Worm (Caenorhabditis elegans): ENCODE results near the gene ufbp-1.

ufbp-1 gene

DNA sequence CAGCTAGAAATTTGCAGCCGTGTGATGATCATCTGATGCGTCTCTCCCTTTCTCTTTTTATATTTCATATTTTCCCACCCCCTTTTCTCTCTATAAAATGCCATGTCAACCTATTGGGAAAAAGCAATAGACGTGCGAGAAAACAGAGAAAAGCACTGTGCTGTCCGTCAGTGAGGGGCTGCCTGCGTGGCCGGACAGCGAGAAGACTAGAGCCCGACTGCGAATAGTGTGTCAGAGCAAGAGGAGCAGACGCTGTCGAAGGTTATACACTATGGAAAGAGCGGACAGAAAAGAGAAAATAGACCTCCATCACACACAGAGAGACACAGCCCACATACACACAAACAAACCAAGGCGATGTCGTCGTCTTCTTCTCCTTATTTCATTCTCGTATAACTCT, 18.3 kb downstream of the ufbp-1 start (continued):
- TF ChIP-seq attf-6 (GFP tag; IDR thresholded peaks at IDR 0.05) = no peak
- no peak for TF ChIP-seq B0261.1 (tag; optimal IDR thresholded peaks at IDR 0.05)
- no peak for TF ChIP-seq Y67H2A.10 (GFP tag; conservative IDR thresholded peaks at IDR 0.05)
- peak; percentile 46 for TF ChIP-seq repo-1 (tag; optimal IDR thresholded peaks at IDR 0.05)
- TF ChIP-seq tbx-9 (tag; optimal IDR thresholded peaks at IDR 0.05; ENCODE audit: borderline replicate concordance) = no peak
- peak; percentile 65 for TF ChIP-seq madf-10 (tag; optimal IDR thresholded peaks at IDR 0.05)
- no peak for TF ChIP-seq bed-2 (GFP tag; IDR thresholded peaks at IDR 0.05)
- no peak for TF ChIP-seq aptf-3 (GFP tag; IDR thresholded peaks at IDR 0.05)
- 0 out of 2 replicates have a peak, but pooled peaks have one; percentile 9 for TF ChIP-seq lir-1 (GFP tag; conservative IDR thresholded peaks at IDR 0.05)
- 0 out of 2 replicates have a peak, but pooled peaks have one; percentile 40 for TF ChIP-seq let-526 (GFP tag; IDR thresholded peaks at IDR 0.05)
- no peak for TF ChIP-seq sdz-38 (tag; optimal IDR thresholded peaks at IDR 0.05)
- no peak for TF ChIP-seq nhr-27 (tag; optimal IDR thresholded peaks at IDR 0.05)
- TF ChIP-seq die-1 (tag; optimal IDR thresholded peaks at IDR 0.05) = peak; percentile 25
- TF ChIP-seq ceh-58 (GFP tag; IDR thresholded peaks at IDR 0.05) = no peak
- no peak for TF ChIP-seq B0019.2 (GFP tag; conservative IDR thresholded peaks at IDR 0.05)
- TF ChIP-seq sea-2 (GFP tag; IDR thresholded peaks at IDR 0.05) = no peak
- TF ChIP-seq Y56A3A.18 (GFP tag; IDR thresholded peaks at IDR 0.05) = peak; percentile 65; the same call in 1 of the 2 replicates
- TF ChIP-seq mcd-1 (GFP tag; IDR thresholded peaks at IDR 0.05) = peak; percentile 59
- TF ChIP-seq attf-3 (GFP tag; conservative IDR thresholded peaks at IDR 0.05) = peak; percentile 47; the same call in 1 of the 2 replicates
- peak; percentile 34 for TF ChIP-seq atf-7 (tag; optimal IDR thresholded peaks at IDR 0.05)

DNA sequence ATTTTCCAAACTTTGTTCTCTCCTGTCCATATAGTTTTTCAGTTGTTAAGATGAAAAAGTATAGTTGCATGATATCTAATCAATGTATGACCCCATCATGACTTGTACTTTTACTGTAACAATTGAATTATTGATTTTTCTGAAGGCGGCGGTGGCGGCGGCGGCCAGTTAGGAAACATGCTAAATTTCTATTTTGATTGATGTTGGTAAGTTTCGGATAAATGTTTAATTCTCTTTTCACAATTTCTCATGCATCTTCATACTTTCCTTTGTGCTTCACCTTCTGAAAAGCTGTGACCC, 25.5 kb downstream of the ufbp-1 start, which contains the start of gene sor-1:
Gene sor-1 (plus strand): TSS at position 201 of the 300 bp plus-strand sequence.
- TF ChIP-seq madf-8 (GFP tag; conservative IDR thresholded peaks at IDR 0.05) (no peak), Y95B8A.8 (GFP tag; IDR thresholded peaks at IDR 0.05) (no peak), sdz-38 (tag; optimal IDR thresholded peaks at IDR 0.05) (no peak), ztf-26 (tag; optimal IDR thresholded peaks at IDR 0.05) (no peak), nfyb-1 (GFP tag; IDR thresholded peaks at IDR 0.05) (no peak), somi-1 (GFP tag; optimal IDR thresholded peaks at IDR 0.05) (no peak), chd-7 (tag; optimal IDR thresholded peaks at IDR 0.05) (no peak), F57A8.1 (GFP tag; optimal IDR thresholded peaks at IDR 0.05) (no peak), ceh-58 (GFP tag; IDR thresholded peaks at IDR 0.05) (no peak), efl-1 (GFP tag; optimal IDR thresholded peaks at IDR 0.05) (no peak), sea-2 (GFP tag; IDR thresholded peaks at IDR 0.05) (no peak), snpc-1.1 (tag; optimal IDR thresholded peaks at IDR 0.05; ENCODE audit: insufficient read depth) (no peak), K12H6.12 (tag; optimal IDR thresholded peaks at IDR 0.05) (no peak)

DNA sequence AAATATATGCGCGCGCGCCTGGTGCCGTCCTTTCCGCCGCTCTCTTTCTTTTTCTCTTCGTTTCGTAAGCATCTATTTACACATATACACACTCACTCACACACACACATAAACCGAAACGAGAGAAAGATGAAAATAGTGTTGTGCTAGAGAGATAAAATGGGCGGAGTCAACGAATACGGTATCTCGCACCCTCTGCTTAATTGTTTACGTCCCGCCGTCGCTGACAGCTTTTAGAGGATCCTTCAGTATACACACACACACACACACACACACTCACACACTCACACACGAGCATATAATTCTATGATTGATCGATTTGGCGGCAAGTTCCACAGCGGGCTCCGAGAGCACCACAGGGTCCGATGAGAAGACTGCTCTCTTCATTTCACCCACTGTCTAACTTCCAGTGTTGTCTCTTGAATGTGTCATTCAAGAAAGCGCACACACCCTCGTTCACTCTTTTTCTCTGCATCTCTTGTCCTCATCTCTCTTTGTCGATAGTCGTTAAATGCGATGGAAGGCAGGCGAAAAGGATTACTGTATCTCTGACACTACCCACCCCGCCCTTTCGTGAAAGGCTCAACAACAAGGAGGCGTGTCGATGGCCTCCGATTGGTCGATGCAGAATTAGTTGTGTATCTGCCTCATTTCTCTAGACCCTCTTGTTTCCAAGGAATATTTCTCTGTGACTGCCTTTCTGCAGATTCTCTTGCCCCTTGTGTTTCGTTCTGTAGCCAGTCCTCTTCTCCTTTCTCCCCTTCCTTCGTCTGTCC, 26.0 kb downstream of the ufbp-1 start:
- peak; percentile 22 for TF ChIP-seq snpc-1.1 (tag; optimal IDR thresholded peaks at IDR 0.05; ENCODE audit: insufficient read depth)
- peak; percentile 91 for TF ChIP-seq nhr-80 (tag; optimal IDR thresholded peaks at IDR 0.05)
- peak; percentile 97 for TF ChIP-seq lin-40 (tag; optimal IDR thresholded peaks at IDR 0.05)
- peak; percentile 99 for TF ChIP-seq nfyb-1 (GFP tag; IDR thresholded peaks at IDR 0.05)
- no peak for TF ChIP-seq die-1 (tag; optimal IDR thresholded peaks at IDR 0.05)
- peak; percentile 80 for TF ChIP-seq ztf-3 (GFP tag; optimal IDR thresholded peaks at IDR 0.05)
- peak; percentile 61; the same call in 1 of the 2 replicates for TF ChIP-seq let-526 (GFP tag; IDR thresholded peaks at IDR 0.05)
- no peak for TF ChIP-seq B0035.1 (tag; optimal IDR thresholded peaks at IDR 0.05)
- TF ChIP-seq K11D2.4 (GFP tag; IDR thresholded peaks at IDR 0.05) = peak; percentile 62; the same call in 1 of the 2 replicates
- TF ChIP-seq rec-8 (tag; optimal IDR thresholded peaks at IDR 0.05) = no peak
- peak; percentile 66 for TF ChIP-seq C06A6.2 (GFP tag; conservative IDR thresholded peaks at IDR 0.05)
- TF ChIP-seq dpl-1 (GFP tag; optimal IDR thresholded peaks at IDR 0.05) = no peak
- TF ChIP-seq hrde-1 (tag; optimal IDR thresholded peaks at IDR 0.05; ENCODE audit: borderline replicate concordance) = no peak
- TF ChIP-seq mes-4 (tag; optimal IDR thresholded peaks at IDR 0.05) = no peak
- no peak for TF ChIP-seq cebp-2 (GFP tag; IDR thresholded peaks at IDR 0.05)
- TF ChIP-seq ceh-58 (GFP tag; IDR thresholded peaks at IDR 0.05) = no peak
- TF ChIP-seq C17E4.6 (GFP tag; IDR thresholded peaks at IDR 0.05) = no peak
- no peak for TF ChIP-seq egrh-3 (GFP tag; IDR thresholded peaks at IDR 0.05)
- peak; percentile 13 for TF ChIP-seq ztf-22 (GFP tag; optimal IDR thresholded peaks at IDR 0.05)
- TF ChIP-seq ztf-18 (tag; optimal IDR thresholded peaks at IDR 0.05) = peak; percentile 69
- no peak for TF ChIP-seq aptf-3 (GFP tag; IDR thresholded peaks at IDR 0.05)
